Worm (Caenorhabditis elegans): ENCODE results near the gene nse-4.

nse-4 gene

ce11 chrIV:11520960-11521359 is 40.3 kb downstream of the nse-4 start, which contains the start of the genes M04B2.4 and gfl-1:
TSS of gene M04B2.4 (minus strand) at chrIV:11521031.
TSS of gene gfl-1 (plus strand) at chrIV:11521290.
- TF ChIP-seq unc-62 (GFP tag; optimal IDR thresholded peaks at IDR 0.05) (no peak), sea-2 (GFP tag; optimal IDR thresholded peaks at IDR 0.05) (no peak), elt-1 (tag; optimal IDR thresholded peaks at IDR 0.05) (no peak), aly-2 (tag; optimal IDR thresholded peaks at IDR 0.05) (no peak), nhr-12 (tag; optimal IDR thresholded peaks at IDR 0.05) (no peak), daf-12 (tag; optimal IDR thresholded peaks at IDR 0.05) (no peak), nhr-77 (tag; optimal IDR thresholded peaks at IDR 0.05) (no peak), fos-1 (tag; optimal IDR thresholded peaks at IDR 0.05) (no peak), zag-1 (tag; optimal IDR thresholded peaks at IDR 0.05) (no peak), pqm-1 (tag; optimal IDR thresholded peaks at IDR 0.05) (peak; percentile 10), ztf-11 (tag; optimal IDR thresholded peaks at IDR 0.05) (no peak), R02D3.7 (tag; optimal IDR thresholded peaks at IDR 0.05) (peak; percentile 93), snpc-4 (tag; optimal IDR thresholded peaks at IDR 0.05) (no peak), nhr-28 (tag; optimal IDR thresholded peaks at IDR 0.05) (no peak), nhr-11 (tag; optimal IDR thresholded peaks at IDR 0.05) (no peak), tbx-2 (tag; optimal IDR thresholded peaks at IDR 0.05) (no peak), nhr-25 (tag; optimal IDR thresholded peaks at IDR 0.05) (no peak), skn-1 (tag; optimal IDR thresholded peaks at IDR 0.05) (no peak), fkh-2 (tag; optimal IDR thresholded peaks at IDR 0.05) (no peak), nhr-23 (tag; optimal IDR thresholded peaks at IDR 0.05) (no peak), egl-5 (tag; optimal IDR thresholded peaks at IDR 0.05) (no peak), lin-15B (tag; optimal IDR thresholded peaks at IDR 0.05) (peak; percentile 23), nhr-76 (tag; optimal IDR thresholded peaks at IDR 0.05) (no peak), ceh-28 (tag; optimal IDR thresholded peaks at IDR 0.05) (no peak), lsy-12 (tag; optimal IDR thresholded peaks at IDR 0.05) (no peak), hmg-11 (tag; optimal IDR thresholded peaks at IDR 0.05) (no peak), fkh-10 (GFP tag; optimal IDR thresholded peaks at IDR 0.05) (no peak), elt-2 (tag; optimal IDR thresholded peaks at IDR 0.05) (peak; percentile 1), mdl-1 (tag; optimal IDR thresholded peaks at IDR 0.05) (no peak), nfya-1 (tag; optimal IDR thresholded peaks at IDR 0.05; ENCODE audit: insufficient read depth) (peak; percentile 44), eor-1 (tag; optimal IDR thresholded peaks at IDR 0.05) (no peak), lin-39 (tag; optimal IDR thresholded peaks at IDR 0.05) (no peak), pha-4 (tag; optimal IDR thresholded peaks at IDR 0.05) (peak; percentile 64), ceh-9 (tag; optimal IDR thresholded peaks at IDR 0.05) (no peak)

DNA sequence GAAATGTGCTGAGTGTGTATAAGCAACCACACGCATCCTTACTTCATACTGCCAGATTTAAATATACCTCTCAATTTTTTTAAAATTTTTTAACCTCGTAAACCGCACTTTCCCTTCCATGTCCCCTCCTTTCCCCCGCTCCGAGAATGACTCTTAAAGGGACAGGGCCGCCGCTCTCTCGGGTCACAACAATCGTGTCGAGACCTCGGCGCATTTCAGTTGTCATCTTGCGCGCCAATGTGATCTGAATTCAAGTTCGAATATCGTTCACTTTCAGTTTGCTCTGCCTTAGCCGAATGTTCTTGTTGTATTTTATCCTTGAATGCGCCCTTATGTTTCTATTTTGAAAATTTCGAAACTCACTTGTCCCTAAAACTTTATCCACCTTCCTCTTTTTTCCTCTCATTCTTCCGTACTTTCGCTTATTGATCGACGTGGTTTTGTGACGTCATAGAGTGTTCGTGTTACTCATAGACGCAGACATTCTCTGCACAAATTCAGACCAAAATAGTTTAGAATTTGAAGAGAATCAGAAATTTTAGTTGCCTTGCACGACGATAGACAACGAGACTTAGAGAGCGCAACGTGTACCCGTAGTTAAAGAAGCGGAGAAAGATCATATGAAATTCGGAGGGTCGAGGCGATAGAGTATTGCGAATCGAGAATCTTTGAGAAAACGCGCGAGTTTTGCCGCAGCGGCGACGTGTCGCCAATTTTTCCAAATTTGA is 41.7 kb downstream of the nse-4 start:
- no peak for TF ChIP-seq nhr-76 (tag; optimal IDR thresholded peaks at IDR 0.05)
- peak; percentile 58 for TF ChIP-seq lsy-12 (tag; optimal IDR thresholded peaks at IDR 0.05)
- peak; percentile 56 for TF ChIP-seq nhr-25 (tag; optimal IDR thresholded peaks at IDR 0.05)
- TF ChIP-seq nhr-23 (tag; optimal IDR thresholded peaks at IDR 0.05), result peak; percentile 77
- peak; percentile 36 for TF ChIP-seq snpc-4 (tag; optimal IDR thresholded peaks at IDR 0.05)
- peak; percentile 73 for TF ChIP-seq nfya-1 (tag; optimal IDR thresholded peaks at IDR 0.05; ENCODE audit: insufficient read depth)
- TF ChIP-seq hmg-11 (tag; optimal IDR thresholded peaks at IDR 0.05), result peak; percentile 71
- TF ChIP-seq unc-62 (GFP tag; optimal IDR thresholded peaks at IDR 0.05), result peak; percentile 32
- no peak for TF ChIP-seq lin-39 (tag; optimal IDR thresholded peaks at IDR 0.05)
- peak; percentile 59 for TF ChIP-seq lin-15B (tag; optimal IDR thresholded peaks at IDR 0.05)
- no peak for TF ChIP-seq fkh-2 (tag; optimal IDR thresholded peaks at IDR 0.05)
- TF ChIP-seq elt-2 (tag; optimal IDR thresholded peaks at IDR 0.05), result peak; percentile 57
- no peak for TF ChIP-seq fos-1 (tag; optimal IDR thresholded peaks at IDR 0.05)
- TF ChIP-seq skn-1 (tag; optimal IDR thresholded peaks at IDR 0.05), result no peak
- peak; percentile 91 for TF ChIP-seq ceh-28 (tag; optimal IDR thresholded peaks at IDR 0.05)
- peak; percentile 81 for TF ChIP-seq pha-4 (tag; optimal IDR thresholded peaks at IDR 0.05)
- TF ChIP-seq ZK546.5 (tag; optimal IDR thresholded peaks at IDR 0.05), result no peak
- TF ChIP-seq sea-2 (GFP tag; optimal IDR thresholded peaks at IDR 0.05), result peak; percentile 25
- TF ChIP-seq nhr-43 (tag; optimal IDR thresholded peaks at IDR 0.05; ENCODE audit: poor library complexity, severe bottlenecking), result peak; percentile 52
- peak; percentile 46 for TF ChIP-seq jun-1 (tag; optimal IDR thresholded peaks at IDR 0.05)
- peak; percentile 59 for TF ChIP-seq pqm-1 (tag; optimal IDR thresholded peaks at IDR 0.05)
- TF ChIP-seq elt-1 (tag; optimal IDR thresholded peaks at IDR 0.05), result no peak
- peak; percentile 71 for TF ChIP-seq R02D3.7 (tag; optimal IDR thresholded peaks at IDR 0.05)

DNA sequence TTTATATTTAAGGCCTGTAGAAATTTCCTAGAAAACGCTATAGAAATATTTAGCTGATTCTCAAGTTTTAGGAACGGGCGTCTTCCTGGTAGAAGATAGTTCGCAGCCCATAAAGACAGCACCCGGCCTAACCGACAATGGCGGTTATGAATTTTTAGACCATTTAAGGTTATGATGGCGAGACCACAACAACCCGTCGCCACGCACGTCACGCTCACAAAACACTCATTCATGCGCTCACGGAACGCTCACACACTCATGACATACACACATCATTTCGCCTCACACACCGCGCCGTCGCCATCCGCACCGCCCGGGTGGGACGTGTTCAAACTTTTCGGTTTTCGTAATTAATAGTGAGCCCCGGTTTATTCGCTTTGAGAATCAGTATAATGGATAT is 43.0 kb downstream of the nse-4 start:
- TF ChIP-seq lin-15B (tag; optimal IDR thresholded peaks at IDR 0.05), result peak; percentile 8
- no peak for TF ChIP-seq ceh-16 (tag; optimal IDR thresholded peaks at IDR 0.05)
